Fruit fly (Drosophila melanogaster) whole organism, embryonic: ENCODE measurements around the gene Acp76A.
A peak's percentile ranks its signal among the peaks of the same experiment; 100 is the strongest.

Source experiments
- Abd-B ChIP-seq: fragments of 200-800 bp; sonication (Bioruptor generic); optimal IDR thresholded peaks from 2 replicates; lab custom pipeline; 2018; ENCODE audit warnings: missing biosample characterization, mild to moderate bottlenecking, missing genetic modification characterization, moderate library complexity
- Antp ChIP-seq: fragments of 200-800 bp; sonication (Bioruptor generic); optimal IDR thresholded peaks from 3 replicates; lab custom pipeline; 2016; ENCODE audit warnings: missing biosample characterization, missing genetic modification characterization
- Blimp-1 ChIP-seq: fragments of 200-800 bp; sonication (Bioruptor generic); optimal IDR thresholded peaks from 3 replicates; lab custom pipeline; 2018; ENCODE audit warnings: missing biosample characterization, missing genetic modification characterization, mild to moderate bottlenecking, moderate library complexity, missing genetic modification reagents
- CG10267 ChIP-seq: fragments of 200-800 bp; sonication (Bioruptor generic); optimal IDR thresholded peaks from 2 replicates; lab custom pipeline; 2018; ENCODE audit warnings: missing biosample characterization, mild to moderate bottlenecking, missing genetic modification characterization, moderate library complexity
- CG12219 ChIP-seq: fragments of 200-800 bp; sonication (Bioruptor generic); optimal IDR thresholded peaks from 3 replicates; lab custom pipeline; 2018; ENCODE audit warnings: missing biosample characterization, mild to moderate bottlenecking, missing genetic modification characterization
- CG12769 ChIP-seq: fragments of 200-800 bp; sonication (Bioruptor generic); optimal IDR thresholded peaks from 2 replicates; lab custom pipeline; 2019; ENCODE audit warnings: missing biosample characterization, mild to moderate bottlenecking, missing genetic modification characterization, moderate library complexity
- CG12942 ChIP-seq: fragments of 200-800 bp; sonication (Bioruptor generic); optimal IDR thresholded peaks from 3 replicates; lab custom pipeline; 2016; ENCODE audit warnings: missing biosample characterization, missing genetic modification characterization
- CG13296 ChIP-seq: fragments of 200-800 bp; sonication (Bioruptor generic); optimal IDR thresholded peaks from 3 replicates; lab custom pipeline; 2018; ENCODE audit warnings: missing biosample characterization, mild to moderate bottlenecking, missing genetic modification characterization
- CG15269 ChIP-seq: fragments of 200-800 bp; sonication (Bioruptor generic); optimal IDR thresholded peaks from 2 replicates; lab custom pipeline; 2018; ENCODE audit warnings: missing biosample characterization, mild to moderate bottlenecking, missing genetic modification characterization, moderate library complexity
- CG15479 ChIP-seq: fragments of 200-800 bp; sonication (Bioruptor generic); optimal IDR thresholded peaks from 3 replicates; lab custom pipeline; 2019; ENCODE audit warnings: missing biosample characterization, mild to moderate bottlenecking, missing genetic modification characterization, moderate library complexity
- CG1602 ChIP-seq: fragments of 200-800 bp; sonication (Bioruptor generic); optimal IDR thresholded peaks from 3 replicates; lab custom pipeline; 2016; ENCODE audit warnings: missing biosample characterization, missing genetic modification characterization
- CG17385 ChIP-seq: fragments of 200-800 bp; sonication (Bioruptor generic); optimal IDR thresholded peaks from 3 replicates; lab custom pipeline; 2018; ENCODE audit warnings: missing biosample characterization, mild to moderate bottlenecking, missing genetic modification characterization
- CG17912 ChIP-seq: fragments of 200-800 bp; sonication (Bioruptor generic); optimal IDR thresholded peaks from 2 replicates; lab custom pipeline; 2018; ENCODE audit warnings: missing biosample characterization, mild to moderate bottlenecking, missing genetic modification characterization
- CG18619 ChIP-seq: fragments of 200-800 bp; sonication (Bioruptor generic); optimal IDR thresholded peaks from 3 replicates; lab custom pipeline; 2017; ENCODE audit warnings: missing biosample characterization, mild to moderate bottlenecking, missing genetic modification characterization
- CG3163 ChIP-seq: fragments of 200-800 bp; sonication (Bioruptor generic); optimal IDR thresholded peaks from 3 replicates; lab custom pipeline; 2016; ENCODE audit warnings: missing biosample characterization, missing genetic modification characterization
- CG32767 ChIP-seq: fragments of 200-800 bp; sonication (Bioruptor generic); IDR thresholded peaks from 2 replicates; pipeline ENCODE4 v1.3.6; 2022; ENCODE audit warnings: missing biosample characterization, missing genetic modification characterization
- CG3995 ChIP-seq: fragments of 200-800 bp; sonication (Bioruptor generic); optimal IDR thresholded peaks from 3 replicates; lab custom pipeline; 2016; ENCODE audit warnings: missing biosample characterization, missing genetic modification characterization
- CG4854 ChIP-seq: fragments of 200-800 bp; sonication (Bioruptor generic); optimal IDR thresholded peaks from 2 replicates; lab custom pipeline; 2016; ENCODE audit warnings: missing biosample characterization, missing genetic modification characterization, inconsistent platforms
- CG6175 ChIP-seq: fragments of 200-800 bp; sonication (Bioruptor generic); IDR thresholded peaks from 3 replicates; pipeline ENCODE4 v1.3.6; 2022; ENCODE audit warnings: missing biosample characterization, missing genetic modification characterization
- CG7357 ChIP-seq: fragments of 200-800 bp; sonication (Bioruptor generic); IDR thresholded peaks from 3 replicates; pipeline ENCODE4 v1.3.6; 2022; ENCODE audit warnings: missing biosample characterization, missing genetic modification characterization
- CG9797 ChIP-seq: fragments of 200-800 bp; sonication (Bioruptor generic); optimal IDR thresholded peaks from 3 replicates; lab custom pipeline; 2018; ENCODE audit warnings: missing biosample characterization, mild to moderate bottlenecking, missing genetic modification characterization
- Deaf1 ChIP-seq: fragments of 200-800 bp; optimal IDR thresholded peaks from 3 replicates; lab custom pipeline; 2019; ENCODE audit warnings: missing biosample characterization, mild to moderate bottlenecking, missing genetic modification characterization, moderate library complexity
- Dp ChIP-seq: fragments of 200-800 bp; sonication (Bioruptor generic); optimal IDR thresholded peaks from 2 replicates; lab custom pipeline; 2018; ENCODE audit warnings: missing biosample characterization, mild to moderate bottlenecking, missing genetic modification characterization, moderate library complexity
- Fer1 ChIP-seq: fragments of 200-800 bp; sonication (Bioruptor generic); optimal IDR thresholded peaks from 2 replicates; lab custom pipeline; 2017; ENCODE audit warnings: missing biosample characterization, mild to moderate bottlenecking, missing genetic modification characterization
- H15 ChIP-seq: fragments of 200-800 bp; sonication (Bioruptor generic); IDR thresholded peaks from 3 replicates; pipeline ENCODE4 v1.3.6; 2022; ENCODE audit warnings: missing biosample characterization, missing genetic modification characterization
- Hr3 ChIP-seq: fragments of 200-800 bp; sonication (Bioruptor generic); optimal IDR thresholded peaks from 3 replicates; lab custom pipeline; 2016; ENCODE audit warnings: missing biosample characterization, missing genetic modification characterization
- Hsf ChIP-seq: fragments of 200-800 bp; sonication (Bioruptor generic); optimal IDR thresholded peaks from 3 replicates; lab custom pipeline; 2016; ENCODE audit warnings: missing biosample characterization, missing genetic modification characterization
- Nf-YC ChIP-seq: fragments of 200-800 bp; optimal IDR thresholded peaks from 3 replicates; lab custom pipeline; 2019; ENCODE audit warnings: missing biosample characterization, mild to moderate bottlenecking, missing genetic modification characterization, moderate library complexity
- Oaz ChIP-seq: fragments of 200-800 bp; sonication (Bioruptor generic); IDR thresholded peaks from 2 replicates; pipeline ENCODE4 v1.3.6; 2022; ENCODE audit warnings: missing biosample characterization, missing genetic modification characterization
- Ssrp ChIP-seq: fragments of 200-800 bp; sonication (Bioruptor generic); optimal IDR thresholded peaks from 2 replicates; lab custom pipeline; 2018; ENCODE audit warnings: missing biosample characterization, mild to moderate bottlenecking, missing genetic modification characterization, moderate library complexity
- bbx ChIP-seq: fragments of 200-800 bp; sonication (Bioruptor generic); IDR thresholded peaks from 2 replicates; pipeline ENCODE4 v1.3.6; 2022; ENCODE audit warnings: missing biosample characterization, missing genetic modification characterization; ENCODE audit not compliant: partially characterized antibody
- crc ChIP-seq: fragments of 200-800 bp; sonication (Bioruptor generic); optimal IDR thresholded peaks from 2 replicates; lab custom pipeline; 2016; ENCODE audit warnings: missing biosample characterization, missing genetic modification characterization
- dan ChIP-seq: fragments of 200-800 bp; sonication (Bioruptor generic); IDR thresholded peaks from 2 replicates; pipeline ENCODE4 v1.3.6; 2022; ENCODE audit warnings: missing biosample characterization, missing genetic modification characterization
- dati ChIP-seq: fragments of 200-800 bp; sonication (Bioruptor generic); IDR thresholded peaks from 2 replicates; pipeline ENCODE4 v1.3.6; 2022; ENCODE audit warnings: missing biosample characterization, missing genetic modification characterization
- dimm ChIP-seq: fragments of 200-800 bp; sonication (Bioruptor generic); IDR thresholded peaks from 2 replicates; pipeline ENCODE4 v1.3.6; 2022; ENCODE audit warnings: missing biosample characterization, missing genetic modification characterization
- dmrt11E ChIP-seq: fragments of 200-800 bp; sonication (Bioruptor generic); optimal IDR thresholded peaks from 3 replicates; lab custom pipeline; 2018; ENCODE audit warnings: missing biosample characterization, mild to moderate bottlenecking, missing genetic modification characterization, moderate library complexity
- dpn ChIP-seq, 2 experiments: fragments of 200-800 bp; sonication (Bioruptor generic); optimal IDR thresholded peaks; 3 replicates each; lab custom pipeline; 2016; ENCODE audit warnings: missing biosample characterization in 2 of 2, missing genetic modification characterization in 2 of 2
- gcm ChIP-seq: fragments of 200-800 bp; sonication (Bioruptor generic); optimal IDR thresholded peaks from 2 replicates; lab custom pipeline; 2019; ENCODE audit warnings: missing biosample characterization, mild to moderate bottlenecking, missing genetic modification characterization, moderate library complexity
- h ChIP-seq: fragments of >200 bp; optimal IDR thresholded peaks from 2 replicates; lab custom pipeline; 2017
- inv ChIP-seq: fragments of 200-800 bp; sonication (Bioruptor generic); IDR thresholded peaks from 2 replicates; pipeline ENCODE4 v1.3.6; 2022; ENCODE audit warnings: missing biosample characterization, missing genetic modification characterization; ENCODE audit not compliant: partially characterized antibody
- lbe ChIP-seq: fragments of 200-800 bp; sonication (Bioruptor generic); optimal IDR thresholded peaks from 2 replicates; lab custom pipeline; 2016; ENCODE audit warnings: missing biosample characterization, mild to moderate bottlenecking, missing genetic modification characterization
- lilli ChIP-seq: fragments of 200-800 bp; sonication (Bioruptor generic); optimal IDR thresholded peaks from 3 replicates; lab custom pipeline; 2016; ENCODE audit warnings: missing biosample characterization, missing genetic modification characterization
- mld ChIP-seq: fragments of 200-800 bp; sonication (Bioruptor generic); IDR thresholded peaks from 3 replicates; pipeline ENCODE4 v1.3.6; 2022; ENCODE audit warnings: missing biosample characterization, missing genetic modification characterization; ENCODE audit not compliant: partially characterized antibody
- otp ChIP-seq: fragments of 200-800 bp; sonication (Bioruptor generic); IDR thresholded peaks from 3 replicates; pipeline ENCODE4, ENCODE4 v1.3.6; 2022; ENCODE audit warnings: missing biosample characterization, missing genetic modification characterization
- phol ChIP-seq: fragments of 200-800 bp; sonication (Bioruptor generic); optimal IDR thresholded peaks from 3 replicates; lab custom pipeline; 2018; ENCODE audit warnings: missing biosample characterization, mild to moderate bottlenecking, missing genetic modification characterization, moderate library complexity
- pnt ChIP-seq: fragments of 200-800 bp; sonication (Bioruptor generic); optimal IDR thresholded peaks from 3 replicates; lab custom pipeline; 2016; ENCODE audit warnings: missing biosample characterization, missing genetic modification characterization
- sd ChIP-seq: fragments of 200-800 bp; sonication (Bioruptor generic); optimal IDR thresholded peaks from 3 replicates; lab custom pipeline; 2018; ENCODE audit warnings: missing biosample characterization, mild to moderate bottlenecking, missing genetic modification characterization, moderate library complexity
- so ChIP-seq: fragments of 200-800 bp; sonication (Bioruptor generic); IDR thresholded peaks from 3 replicates; pipeline ENCODE4 v1.3.6; 2022; ENCODE audit warnings: missing biosample characterization, missing genetic modification characterization
- tin ChIP-seq: fragments of 200-800 bp; sonication (Bioruptor generic); optimal IDR thresholded peaks from 3 replicates; lab custom pipeline; 2016; ENCODE audit warnings: missing biosample characterization, missing genetic modification characterization
- zen2 ChIP-seq: fragments of 200-800 bp; sonication (Bioruptor generic); IDR thresholded peaks from 3 replicates; pipeline ENCODE4 v1.3.6; 2022; ENCODE audit warnings: missing biosample characterization, missing genetic modification characterization; ENCODE audit not compliant: partially characterized antibody
- zfh1 ChIP-seq: fragments of 200-800 bp; sonication (Bioruptor generic); IDR thresholded peaks from 3 replicates; pipeline ENCODE4 v1.3.6; 2022; ENCODE audit warnings: missing biosample characterization, missing genetic modification characterization

The Acp76A gene

dm6 chr3L:19085688-19086363, 34.0 kb upstream of the Acp76A start (continued):
- TF ChIP-seq CG7357 (GFP tag; lab: Robert Waterston, UW) (no peak), dan (GFP tag; lab: Robert Waterston, UW) (no peak), Blimp-1 (GFP tag; lab: Kevin White, UChicago) (no peak), Fer1 (GFP tag; lab: Kevin White, UChicago) (peak; percentile 23), crc (GFP tag; lab: Kevin White, UChicago) (no peak), CG12219 (no peak), phol (no peak), dimm (no peak), tin (GFP tag; lab: Kevin White, UChicago) (no peak), CG1602 (no peak), inv (GFP tag; lab: Robert Waterston, UW) (no peak), Antp (no peak), Abd-B (GFP tag; lab: Kevin White, UChicago) (no peak), Nf-YC (tag; lab: Kevin White, UChicago) (no peak), CG15479 (GFP tag; lab: Kevin White, UChicago) (no peak), pnt (no peak), Ssrp (tag; lab: Kevin White, UChicago) (no peak), H15 (GFP tag; lab: Robert Waterston, UW) (no peak), otp (GFP tag; lab: Robert Waterston, UW) (no peak), lbe (GFP tag; lab: Kevin White, UChicago) (no peak), h (lab: Kevin White, UChicago) (no peak), CG3163 (GFP tag; lab: Kevin White, UChicago) (no peak), CG4854 (GFP tag; lab: Kevin White, UChicago) (no peak), Oaz (GFP tag; lab: Robert Waterston, UW) (no peak), CG17385 (GFP tag; lab: Kevin White, UChicago) (peak; percentile 92), Hsf (GFP tag; lab: Kevin White, UChicago) (no peak), CG6175 (GFP tag; lab: Robert Waterston, UW) (no peak), so (GFP tag; lab: Robert Waterston, UW) (no peak), Dp (GFP tag; lab: Kevin White, UChicago) (no peak), Hr3 (GFP tag; lab: Kevin White, UChicago) (no peak), dati (GFP tag; lab: Robert Waterston, UW) (no peak), CG32767 (GFP tag; lab: Robert Waterston, UW) (no peak), lilli (GFP tag; lab: Kevin White, UChicago) (no peak), dmrt11E (tag; lab: Kevin White, UChicago) (no peak), gcm (GFP tag; lab: Kevin White, UChicago) (no peak), CG17912 (GFP tag; lab: Kevin White, UChicago) (no peak), CG9797 (GFP tag; lab: Kevin White, UChicago) (no peak), CG12942 (GFP tag; lab: Kevin White, UChicago) (no peak), CG13296 (GFP tag; lab: Kevin White, UChicago) (peak; percentile 10), zen2 (GFP tag; lab: Robert Waterston, UW) (no peak), mld (GFP tag; lab: Robert Waterston, UW) (no peak), CG3995 (GFP tag; lab: Kevin White, UChicago) (no peak), CG10267 (tag; lab: Kevin White, UChicago) (no peak), CG15269 (tag; lab: Kevin White, UChicago) (no peak), CG18619 (GFP tag; lab: Kevin White, UChicago) (no peak), dpn (GFP tag; optimal IDR thresholded peaks at IDR 0.05; lab: Kevin White, UChicago) (no peak), sd (tag; lab: Kevin White, UChicago) (peak; percentile 31), CG12769 (tag; lab: Kevin White, UChicago) (peak; percentile 63), zfh1 (GFP tag; lab: Robert Waterston, UW) (0 out of 3 replicates have a peak, but pooled peaks have one; percentile 4), Deaf1 (tag; lab: Kevin White, UChicago) (peak; percentile 47), bbx (GFP tag; lab: Robert Waterston, UW) (no peak)
